Fruit fly (Drosophila melanogaster) whole organism, embryonic: Measurements from ENCODE around the gene spirit.

Experiments
- ATbp ChIP-seq: fragments of 200-800 bp; sonication (Bioruptor generic); optimal IDR thresholded peaks from 2 replicates; lab custom pipeline; 2017; ENCODE audit warnings: missing biosample characterization, mild to moderate bottlenecking, missing genetic modification characterization, missing genetic modification reagents
- BtbVII ChIP-seq: fragments of 200-800 bp; sonication (Bioruptor generic); optimal IDR thresholded peaks from 3 replicates; lab custom pipeline; 2017; ENCODE audit warnings: missing biosample characterization, mild to moderate bottlenecking, missing genetic modification characterization
- CG10654 ChIP-seq: fragments of 200-800 bp; sonication (Bioruptor generic); optimal IDR thresholded peaks from 2 replicates; lab custom pipeline; 2016; ENCODE audit warnings: missing biosample characterization, missing genetic modification characterization
- CG11504 ChIP-seq: fragments of 200-800 bp; sonication (Bioruptor generic); optimal IDR thresholded peaks from 3 replicates; lab custom pipeline; 2019; ENCODE audit warnings: missing biosample characterization, mild to moderate bottlenecking, missing genetic modification characterization, moderate library complexity
- CG12071 ChIP-seq: fragments of 200-800 bp; sonication (Bioruptor generic); optimal IDR thresholded peaks from 3 replicates; lab custom pipeline; 2018; ENCODE audit warnings: missing biosample characterization, mild to moderate bottlenecking, missing genetic modification characterization
- CG13123 ChIP-seq: fragments of 200-800 bp; sonication (Bioruptor generic); optimal IDR thresholded peaks from 2 replicates; lab custom pipeline; 2016; ENCODE audit warnings: missing biosample characterization, missing genetic modification characterization
- CG13424 ChIP-seq: fragments of 200-800 bp; sonication (Bioruptor generic); optimal IDR thresholded peaks from 2 replicates; lab custom pipeline; 2019; ENCODE audit warnings: missing biosample characterization, mild to moderate bottlenecking, missing genetic modification characterization, moderate library complexity
- CG16815 ChIP-seq: fragments of 200-800 bp; sonication (Bioruptor generic); optimal IDR thresholded peaks from 3 replicates; lab custom pipeline; 2017; ENCODE audit warnings: missing biosample characterization, mild to moderate bottlenecking, missing genetic modification characterization
- CG18599 ChIP-seq: fragments of 200-800 bp; sonication (Bioruptor generic); optimal IDR thresholded peaks from 3 replicates; lab custom pipeline; 2017; ENCODE audit warnings: missing biosample characterization, missing genetic modification characterization, mild to moderate bottlenecking, moderate library complexity, missing genetic modification reagents
- CG2202 ChIP-seq: fragments of 200-800 bp; sonication (Bioruptor generic); optimal IDR thresholded peaks from 2 replicates; lab custom pipeline; 2018; ENCODE audit warnings: missing biosample characterization, mild to moderate bottlenecking, missing genetic modification characterization
- CG32532 ChIP-seq: fragments of 200-800 bp; sonication (Bioruptor generic); IDR thresholded peaks from 2 replicates; pipeline ENCODE4 v1.3.6; 2022; ENCODE audit warnings: missing biosample characterization, missing genetic modification characterization
- CG3407 ChIP-seq: fragments of 200-800 bp; sonication (Bioruptor generic); optimal IDR thresholded peaks from 2 replicates; lab custom pipeline; 2018; ENCODE audit warnings: missing biosample characterization, mild to moderate bottlenecking, missing genetic modification characterization
- CG3847 ChIP-seq: fragments of 200-800 bp; sonication (Bioruptor generic); IDR thresholded peaks from 2 replicates; pipeline ENCODE4 v1.3.6; 2022; ENCODE audit warnings: missing biosample characterization, missing genetic modification characterization
- CG4424 ChIP-seq: fragments of 200-800 bp; sonication (Bioruptor generic); optimal IDR thresholded peaks from 3 replicates; lab custom pipeline; 2016; ENCODE audit warnings: missing biosample characterization, missing genetic modification characterization
- CG6689 ChIP-seq: fragments of 200-800 bp; sonication (Bioruptor generic); IDR thresholded peaks from 2 replicates; pipeline ENCODE4 v1.3.6; 2022; ENCODE audit warnings: missing biosample characterization, missing genetic modification characterization
- CTCF ChIP-seq: fragments of 200-800 bp; sonication (Bioruptor generic); optimal IDR thresholded peaks from 2 replicates; lab custom pipeline; 2017; ENCODE audit warnings: missing biosample characterization, mild to moderate bottlenecking, missing genetic modification characterization, moderate library complexity
- CkIIα-i1 ChIP-seq: fragments of 200-800 bp; sonication (Bioruptor generic); IDR thresholded peaks from 2 replicates; pipeline ENCODE4 v1.3.6; 2022; ENCODE audit warnings: missing biosample characterization, missing genetic modification characterization
- Dbx ChIP-seq: fragments of 200-800 bp; sonication (Bioruptor generic); IDR thresholded peaks from 3 replicates; pipeline ENCODE4 v1.3.6; 2022; ENCODE audit warnings: missing biosample characterization, missing genetic modification characterization
- Doc3 ChIP-seq: fragments of 200-800 bp; sonication (Bioruptor generic); IDR thresholded peaks from 3 replicates; pipeline ENCODE4 v1.3.6; 2022; ENCODE audit warnings: missing biosample characterization, missing genetic modification characterization; ENCODE audit not compliant: partially characterized antibody
- Dref ChIP-seq: fragments of 200-800 bp; sonication (Bioruptor generic); IDR thresholded peaks from 2 replicates; pipeline ENCODE4 v1.3.6; 2022; ENCODE audit warnings: missing biosample characterization, missing genetic modification characterization
- H15 ChIP-seq: fragments of 200-800 bp; sonication (Bioruptor generic); IDR thresholded peaks from 3 replicates; pipeline ENCODE4 v1.3.6; 2022; ENCODE audit warnings: missing biosample characterization, missing genetic modification characterization
- H2.0 ChIP-seq: fragments of 200-800 bp; sonication (Bioruptor generic); IDR thresholded peaks from 2 replicates; pipeline ENCODE4 v1.3.6; 2022; ENCODE audit warnings: missing biosample characterization, missing genetic modification characterization
- Hr78 ChIP-seq, 2 experiments: fragments of 200-800 bp in 1 of 2; fragments of >200 bp in 1 of 2; sonication (Bioruptor generic) in 1 of 2; optimal IDR thresholded peaks; 2 replicates each; lab custom pipeline; 2017 to 2019; ENCODE audit warnings: missing biosample characterization in 2 of 2, missing genetic modification characterization in 2 of 2, mild to moderate bottlenecking in 1 of 2, moderate library complexity in 1 of 2
- Jarid2 ChIP-seq: fragments of 200-800 bp; sonication (Bioruptor generic); optimal IDR thresholded peaks from 3 replicates; lab custom pipeline; 2017; ENCODE audit warnings: mild to moderate bottlenecking, missing biosample characterization, missing genetic modification reagents, missing genetic modification characterization
- Lpt ChIP-seq: fragments of >200 bp; optimal IDR thresholded peaks from 2 replicates; lab custom pipeline; 2018; ENCODE audit warnings: missing biosample characterization, missing genetic modification characterization
- MBD-R2 ChIP-seq: fragments of 200-800 bp; sonication (Bioruptor generic); IDR thresholded peaks from 2 replicates; pipeline ENCODE4 v1.3.6; 2022; ENCODE audit warnings: missing biosample characterization, missing genetic modification characterization
- Mes4 ChIP-seq: fragments of 200-800 bp; sonication (Bioruptor generic); optimal IDR thresholded peaks from 2 replicates; lab custom pipeline; 2016; ENCODE audit warnings: missing biosample characterization, missing genetic modification characterization
- Oli ChIP-seq: fragments of 200-800 bp; sonication (Bioruptor generic); optimal IDR thresholded peaks from 2 replicates; lab custom pipeline; 2018; ENCODE audit warnings: missing biosample characterization, mild to moderate bottlenecking, missing genetic modification characterization, moderate library complexity
- Rfx ChIP-seq: fragments of 200-800 bp; sonication (Bioruptor generic); IDR thresholded peaks from 2 replicates; pipeline ENCODE4 v1.3.6; 2022; ENCODE audit warnings: missing biosample characterization, missing genetic modification characterization
- al ChIP-seq: fragments of 200-800 bp; sonication (Bioruptor generic); IDR thresholded peaks from 2 replicates; pipeline ENCODE4 v1.3.6; 2022; ENCODE audit warnings: missing biosample characterization, missing genetic modification characterization
- bab2 ChIP-seq: fragments of 200-800 bp; sonication (Bioruptor generic); optimal IDR thresholded peaks from 2 replicates; lab custom pipeline; 2016; ENCODE audit warnings: missing biosample characterization, missing genetic modification characterization
- chif ChIP-seq, 2 experiments: fragments of 200-800 bp; sonication (Bioruptor generic); optimal IDR thresholded peaks; 3 replicates each; lab custom pipeline; 2016; ENCODE audit warnings: missing biosample characterization in 2 of 2, missing genetic modification characterization in 2 of 2
- ci ChIP-seq: fragments of 200-800 bp; sonication (Bioruptor generic); IDR thresholded peaks from 3 replicates; pipeline ENCODE4 v1.3.6; 2022; ENCODE audit warnings: missing biosample characterization, missing genetic modification characterization
- cwo ChIP-seq: fragments of 200-800 bp; sonication (Bioruptor generic); optimal IDR thresholded peaks from 3 replicates; lab custom pipeline; 2017; ENCODE audit warnings: missing biosample characterization, missing genetic modification characterization, mild to moderate bottlenecking, moderate library complexity, missing genetic modification reagents
- en ChIP-seq: fragments of 200-800 bp; sonication (Bioruptor generic); optimal IDR thresholded peaks from 2 replicates; lab custom pipeline; 2016; ENCODE audit warnings: missing biosample characterization, missing genetic modification characterization
- fru ChIP-seq: fragments of >200 bp; optimal IDR thresholded peaks from 2 replicates; lab custom pipeline; 2017
- ind ChIP-seq: fragments of 200-800 bp; sonication (Bioruptor generic); optimal IDR thresholded peaks from 3 replicates; lab custom pipeline; 2016; ENCODE audit warnings: missing biosample characterization, missing genetic modification characterization
- lab ChIP-seq: fragments of 200-800 bp; sonication (Bioruptor generic); optimal IDR thresholded peaks from 3 replicates; lab custom pipeline; 2017; ENCODE audit warnings: missing biosample characterization, missing genetic modification characterization, mild to moderate bottlenecking, moderate library complexity, missing genetic modification reagents
- lbe ChIP-seq: fragments of 200-800 bp; sonication (Bioruptor generic); optimal IDR thresholded peaks from 2 replicates; lab custom pipeline; 2016; ENCODE audit warnings: missing biosample characterization, mild to moderate bottlenecking, missing genetic modification characterization
- lilli ChIP-seq: fragments of 200-800 bp; sonication (Bioruptor generic); optimal IDR thresholded peaks from 3 replicates; lab custom pipeline; 2016; ENCODE audit warnings: missing biosample characterization, missing genetic modification characterization
- lmd ChIP-seq: fragments of 200-800 bp; sonication (Bioruptor generic); IDR thresholded peaks from 2 replicates; pipeline ENCODE4 v1.3.6; 2022; ENCODE audit warnings: missing biosample characterization, missing genetic modification characterization
- nmo ChIP-seq: fragments of 200-800 bp; sonication (Bioruptor generic); optimal IDR thresholded peaks from 2 replicates; lab custom pipeline; 2018; ENCODE audit warnings: missing biosample characterization, mild to moderate bottlenecking, missing genetic modification characterization, moderate library complexity
- pan ChIP-seq, 4 experiments: fragments of >200 bp in 3 of 4; fragments of 200-800 bp in 1 of 4; sonication (Bioruptor generic) in 1 of 4; optimal IDR thresholded peaks in 3 of 4; IDR thresholded peaks in 1 of 4; 2 replicates each; pipeline versions ENCODE4 v1.3.6 to Lab custom; 2017 to 2022; ENCODE audit warnings: missing biosample characterization in 2 of 4, missing genetic modification characterization in 2 of 4, mixed read lengths in 1 of 4
- ranshi ChIP-seq: fragments of 200-800 bp; sonication (Bioruptor generic); IDR thresholded peaks from 2 replicates; pipeline ENCODE4 v1.3.6; 2022; ENCODE audit warnings: missing biosample characterization, missing genetic modification characterization
- sim ChIP-seq: fragments of 200-800 bp; sonication (Bioruptor generic); IDR thresholded peaks from 2 replicates; pipeline ENCODE4 v1.3.6; 2022; ENCODE audit warnings: missing biosample characterization, missing genetic modification characterization
- slp2 ChIP-seq: fragments of 200-800 bp; sonication (Bioruptor generic); optimal IDR thresholded peaks from 2 replicates; lab custom pipeline; 2016; ENCODE audit warnings: missing biosample characterization, missing genetic modification characterization
- ssp ChIP-seq: fragments of 200-800 bp; sonication (Bioruptor generic); IDR thresholded peaks from 2 replicates; pipeline ENCODE4 v1.3.6; 2022; ENCODE audit warnings: missing biosample characterization, missing genetic modification characterization
- usp ChIP-seq: fragments of >200 bp; optimal IDR thresholded peaks from 2 replicates; lab custom pipeline; 2017; ENCODE audit warnings: missing biosample characterization, missing genetic modification characterization
- wdn ChIP-seq: fragments of 200-800 bp; sonication (Bioruptor generic); IDR thresholded peaks from 2 replicates; pipeline ENCODE4 v1.3.6; 2022; ENCODE audit warnings: missing biosample characterization, missing genetic modification characterization
- wor ChIP-seq: fragments of 200-800 bp; sonication (Bioruptor generic); IDR thresholded peaks from 2 replicates; pipeline ENCODE4 v1.3.6; 2022; ENCODE audit warnings: missing biosample characterization, missing genetic modification characterization
- zfh1 ChIP-seq: fragments of 200-800 bp; sonication (Bioruptor generic); IDR thresholded peaks from 3 replicates; pipeline ENCODE4 v1.3.6; 2022; ENCODE audit warnings: missing biosample characterization, missing genetic modification characterization

The spirit gene

dm6 chrX:8538182-8538581 is 35.2 kb downstream of the spirit start (continued):
- TF ChIP-seq Rfx (peak; percentile 59), H15 (GFP tag; lab: Robert Waterston, UW) (peak; percentile 72), CG3407 (GFP tag; lab: Kevin White, UChicago) (no peak), fru (lab: Kevin White, UChicago) (no peak), Mes4 (GFP tag; lab: Kevin White, UChicago) (peak; percentile 12), lbe (GFP tag; lab: Kevin White, UChicago) (no peak), CG12071 (GFP tag; lab: Kevin White, UChicago) (peak; percentile 29), Doc3 (GFP tag; lab: Robert Waterston, UW) (no peak), slp2 (peak; percentile 61), CG2202 (tag; lab: Kevin White, UChicago) (peak; percentile 22), Oli (tag; lab: Kevin White, UChicago) (peak; percentile 63), pan (optimal IDR thresholded peaks at IDR 0.05; lab: Kevin White, UChicago) (no peak), pan (GFP tag; optimal IDR thresholded peaks at IDR 0.05 in 1 of 2, IDR thresholded peaks at IDR 0.05 in 1 of 2) (peak in 1 of 2 experiments; percentile 73), ssp (GFP tag; lab: Robert Waterston, UW) (peak; percentile 49), ATbp (peak; percentile 57), sim (no peak), Jarid2 (GFP tag; lab: Kevin White, UChicago) (no peak), usp (no peak), CG10654 (peak; percentile 34), bab2 (GFP tag; lab: Kevin White, UChicago) (peak; percentile 62), CG3847 (GFP tag; lab: Robert Waterston, UW) (peak; percentile 34; the same call in 1 of the 2 replicates), Dref (no peak), Dbx (GFP tag; lab: Robert Waterston, UW) (0 out of 3 replicates have a peak, but pooled peaks have one; percentile 45), CG16815 (GFP tag; lab: Kevin White, UChicago) (peak; percentile 21), en (GFP tag; lab: Kevin White, UChicago) (peak; percentile 53), al (GFP tag; lab: Robert Waterston, UW) (no peak), CkIIα-i1 (no peak), chif (GFP tag; optimal IDR thresholded peaks at IDR 0.05; lab: Kevin White, UChicago) (peak; percentile 51 to 60)
- TF ChIP-seq, all 482 proteins: peak for 274

- TF ChIP-seq ranshi (peak; percentile 49; the same call in 1 of the 2 replicates), ind (GFP tag; lab: Kevin White, UChicago) (peak; percentile 24), CG6689 (GFP tag; lab: Robert Waterston, UW) (peak; percentile 43; the same call in 1 of the 2 replicates), wor (peak; percentile 13; the same call in 1 of the 2 replicates), zfh1 (GFP tag; lab: Robert Waterston, UW) (peak; percentile 40; the same call in 1 of the 3 replicates), lmd (GFP tag; lab: Robert Waterston, UW) (peak; percentile 52; the same call in 1 of the 2 replicates), CG18599 (GFP tag; lab: Kevin White, UChicago) (peak; percentile 63), cwo (GFP tag; lab: Kevin White, UChicago) (no peak), lilli (peak; percentile 58), lab (GFP tag; lab: Kevin White, UChicago) (peak; percentile 56), wdn (GFP tag; lab: Robert Waterston, UW) (peak; percentile 39; the same call in 1 of the 2 replicates), ci (GFP tag; lab: Robert Waterston, UW) (peak; percentile 67; the same call in 1 of the 3 replicates), MBD-R2 (no peak), CG4424 (no peak), CG13424 (tag; lab: Kevin White, UChicago) (peak; percentile 22), nmo (GFP tag; lab: Kevin White, UChicago) (peak; percentile 4), BtbVII (peak; percentile 14), H2.0 (GFP tag; lab: Robert Waterston, UW) (peak; percentile 49; the same call in 1 of the 2 replicates), CG13123 (GFP tag; lab: Kevin White, UChicago) (no peak), CG11504 (peak; percentile 71), CTCF (no peak), CG32532 (GFP tag; lab: Robert Waterston, UW) (peak; percentile 60; the same call in 1 of the 2 replicates), Lpt (no peak), pan (optimal IDR thresholded peaks at IDR 0.05; lab: Kevin White, UChicago) (no peak), pan (GFP tag; optimal IDR thresholded peaks at IDR 0.05 in 1 of 2, IDR thresholded peaks at IDR 0.05 in 1 of 2) (peak in 1 of 2 experiments; percentile 37), Hr78 (GFP tag; optimal IDR thresholded peaks at IDR 0.05; lab: Kevin White, UChicago) (peak in 1 of 2 experiments; percentile 29)
Measured at dm6 chrX:8536649-8537048, 36.7 kb downstream of the spirit start.
